Fruit fly (Drosophila melanogaster): ENCODE results near the gene grn.
A peak's percentile ranks its signal among the peaks of the same experiment; 100 is the strongest.

Gene grn

dm6 chr3R:8206628-8207275 lies 25.5 kb upstream of the grn start (continued):
- TF ChIP-seq Kr (GFP tag; optimal IDR thresholded peaks at IDR 0.05): no peak
- TF ChIP-seq CG13287 (GFP tag; IDR thresholded peaks at IDR 0.05; ENCODE audit: partially characterized antibody): no peak
- TF ChIP-seq CG14710 (tag; optimal IDR thresholded peaks at IDR 0.05): peak; percentile 32
- 0 out of 3 replicates have a peak, but pooled peaks have one; percentile 16 for TF ChIP-seq zfh1 (GFP tag; IDR thresholded peaks at IDR 0.05)
- TF ChIP-seq peb (GFP tag; IDR thresholded peaks at IDR 0.05): no peak
- peak; percentile 50 for TF ChIP-seq CG31441 (GFP tag; IDR thresholded peaks at IDR 0.05)
- peak in 1 of 2 experiments; percentile 29 for TF ChIP-seq Eip74EF (GFP tag; optimal IDR thresholded peaks at IDR 0.05)
- no peak for TF ChIP-seq odd (GFP tag; optimal IDR thresholded peaks at IDR 0.05)
- no peak for TF ChIP-seq usp (GFP tag; optimal IDR thresholded peaks at IDR 0.05)
- TF ChIP-seq CG18476 (GFP tag; optimal IDR thresholded peaks at IDR 0.05): no peak
- TF ChIP-seq CG9727 (GFP tag; optimal IDR thresholded peaks at IDR 0.05): peak; percentile 40
- peak; percentile 30 for TF ChIP-seq scrt (GFP tag; optimal IDR thresholded peaks at IDR 0.05)
- TF ChIP-seq sens (GFP tag): peak; percentile 85
- TF ChIP-seq wdn (GFP tag; IDR thresholded peaks at IDR 0.05): peak; percentile 22; the same call in 1 of the 2 replicates
- TF ChIP-seq CG15601 (tag; optimal IDR thresholded peaks at IDR 0.05): peak; percentile 60
- TF ChIP-seq dm (GFP tag; optimal IDR thresholded peaks at IDR 0.05): no peak

DNA sequence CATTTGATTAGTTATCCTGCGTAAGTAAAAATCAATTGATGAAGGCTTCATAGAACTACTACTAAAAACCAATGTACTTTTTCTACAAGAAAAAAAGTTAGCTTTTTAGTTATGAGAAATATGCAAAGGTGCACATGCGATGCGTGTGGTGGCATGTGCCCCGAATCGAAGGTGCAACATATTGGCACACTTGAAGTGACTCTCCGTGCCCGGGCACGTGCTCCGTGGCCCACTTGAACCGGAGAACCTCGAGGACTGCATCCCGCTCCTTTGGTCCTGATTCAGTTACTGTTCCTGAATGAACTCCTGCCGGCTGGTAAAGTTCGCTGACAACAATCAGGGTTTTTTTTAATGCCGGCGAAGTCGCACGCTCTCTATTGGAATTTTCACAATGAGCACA lies 24.8 kb upstream of the grn start:
- peak; percentile 79 for TF ChIP-seq nerfin-1 (tag; optimal IDR thresholded peaks at IDR 0.05)
- TF ChIP-seq twi (tag; optimal IDR thresholded peaks at IDR 0.05): peak; percentile 95
- TF ChIP-seq bsh (GFP tag; optimal IDR thresholded peaks at IDR 0.05): no peak
- peak; percentile 25; the same call in 1 of the 2 replicates for TF ChIP-seq dimm (GFP tag; IDR thresholded peaks at IDR 0.05)
- TF ChIP-seq her (GFP tag; optimal IDR thresholded peaks at IDR 0.05): no peak
- TF ChIP-seq Chrac-16 (GFP tag; optimal IDR thresholded peaks at IDR 0.05): no peak
- no peak for TF ChIP-seq CG12236 (GFP tag; optimal IDR thresholded peaks at IDR 0.05)
- TF ChIP-seq ewg (GFP tag; optimal IDR thresholded peaks at IDR 0.05): no peak
- TF ChIP-seq mam (GFP tag; optimal IDR thresholded peaks at IDR 0.05): no peak
- TF ChIP-seq CG11093 (GFP tag; IDR thresholded peaks at IDR 0.05): no peak
- TF ChIP-seq croc (GFP tag; conservative IDR thresholded peaks at IDR 0.05): no peak
- TF ChIP-seq CG12744 (GFP tag; optimal IDR thresholded peaks at IDR 0.05): no peak
- TF ChIP-seq CG8281 (tag; optimal IDR thresholded peaks at IDR 0.05): no peak

DNA sequence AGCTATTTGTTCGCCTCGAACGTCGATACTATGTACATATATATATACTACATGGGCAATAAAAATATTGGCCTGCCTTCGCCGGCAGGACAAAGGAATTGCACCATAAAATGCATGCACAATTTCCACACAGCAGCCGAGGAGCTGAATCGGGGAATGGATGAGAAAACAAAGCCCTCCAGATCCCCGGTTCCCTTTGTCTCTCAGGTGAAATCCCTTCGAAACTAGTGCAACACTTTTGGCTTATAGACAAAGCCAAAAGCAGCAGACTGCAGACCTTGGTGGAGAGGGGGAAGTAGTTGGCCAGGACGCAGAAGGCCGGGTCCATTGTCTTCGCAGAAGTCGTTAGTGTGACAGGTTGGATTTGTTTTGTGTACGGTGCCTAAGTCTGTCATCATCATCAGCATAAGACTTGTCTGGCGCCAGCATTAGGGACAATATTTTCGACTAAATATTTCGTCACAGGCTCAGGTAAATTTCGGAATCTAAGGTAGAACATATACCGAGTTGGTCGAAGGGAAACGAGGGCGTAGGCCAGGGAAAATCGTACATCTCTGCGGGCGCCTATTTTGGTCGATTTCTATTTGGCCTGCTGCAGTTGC lies 24.1 kb upstream of the grn start:
- peak in 1 of 2 experiments; percentile 95 for TF ChIP-seq tll (GFP tag; optimal IDR thresholded peaks at IDR 0.05)
- TF ChIP-seq CG9876 (GFP tag; optimal IDR thresholded peaks at IDR 0.05): no peak
- TF ChIP-seq schlank (tag; optimal IDR thresholded peaks at IDR 0.05): no peak
- no peak for TF ChIP-seq CG13123 (GFP tag; optimal IDR thresholded peaks at IDR 0.05)
- TF ChIP-seq Dbx (GFP tag; IDR thresholded peaks at IDR 0.05): no peak
- peak; percentile 92 for TF ChIP-seq D (optimal IDR thresholded peaks at IDR 0.05)
- no peak for TF ChIP-seq D (GFP tag; optimal IDR thresholded peaks at IDR 0.05)
- no peak for TF ChIP-seq Atf3 (GFP tag; optimal IDR thresholded peaks at IDR 0.05)
- TF ChIP-seq CG9797 (GFP tag; optimal IDR thresholded peaks at IDR 0.05): no peak
- no peak for TF ChIP-seq so (GFP tag; IDR thresholded peaks at IDR 0.05)
- 0 out of 3 replicates have a peak, but pooled peaks have one; percentile 35 for TF ChIP-seq CG34422 (GFP tag; IDR thresholded peaks at IDR 0.05)
- no peak for TF ChIP-seq bowl (GFP tag; IDR thresholded peaks at IDR 0.05)
- TF ChIP-seq CG13775 (GFP tag; optimal IDR thresholded peaks at IDR 0.05): no peak
- TF ChIP-seq CG8924 (tag; optimal IDR thresholded peaks at IDR 0.05): no peak
- TF ChIP-seq dati (GFP tag; IDR thresholded peaks at IDR 0.05): no peak
- peak; percentile 99 for TF ChIP-seq zen (tag; optimal IDR thresholded peaks at IDR 0.05)
- TF ChIP-seq CG15479 (GFP tag; optimal IDR thresholded peaks at IDR 0.05): peak; percentile 69
- TF ChIP-seq pita (GFP tag; optimal IDR thresholded peaks at IDR 0.05): no peak
- no peak for TF ChIP-seq eyg (GFP tag; optimal IDR thresholded peaks at IDR 0.05)
- TF ChIP-seq nerfin-1 (tag; optimal IDR thresholded peaks at IDR 0.05): no peak
- no peak for TF ChIP-seq CG30403 (GFP tag; optimal IDR thresholded peaks at IDR 0.05)

Measured in whole organism, embryonic.